Worm (Caenorhabditis elegans) whole organism, L2 larva: ENCODE measurements around the gene F11D11.4.
"Not testable (repeated sequence)": the region's sequence is repeated elsewhere in the genome, so short reads cannot be mapped to it uniquely, and the experiment has no call there.

Source experiments
- F13H6.1 ChIP-seq: sonication (generic microtip); optimal IDR thresholded peaks from 2 replicates; lab custom pipeline; 2016; ENCODE audit warnings: missing genetic modification characterization, missing compliant biosample characterization
- mdl-1 ChIP-seq, 2 experiments: fragments of 150-350 bp in 1 of 2; sonication (generic microtip) in 1 of 2; optimal IDR thresholded peaks; 2 replicates each; lab custom pipeline; 2017; ENCODE audit warnings: missing biosample characterization in 2 of 2, missing genetic modification characterization in 2 of 2
- nhr-12 ChIP-seq: fragments of 150-350 bp; optimal IDR thresholded peaks from 2 replicates; lab custom pipeline; 2014; ENCODE audit warnings: missing biosample characterization, missing genetic modification characterization
- nhr-77 ChIP-seq: fragments of 150-350 bp; optimal IDR thresholded peaks from 2 replicates; lab custom pipeline; 2014; ENCODE audit warnings: missing biosample characterization, missing genetic modification characterization
- zag-1 ChIP-seq: fragments of 150-350 bp; optimal IDR thresholded peaks from 2 replicates; lab custom pipeline; 2014; ENCODE audit warnings: missing biosample characterization, missing genetic modification characterization
- ztf-4 ChIP-seq: fragments of 150-350 bp; optimal IDR thresholded peaks from 2 replicates; lab custom pipeline; 2014; ENCODE audit warnings: missing biosample characterization, missing genetic modification characterization

DNA sequence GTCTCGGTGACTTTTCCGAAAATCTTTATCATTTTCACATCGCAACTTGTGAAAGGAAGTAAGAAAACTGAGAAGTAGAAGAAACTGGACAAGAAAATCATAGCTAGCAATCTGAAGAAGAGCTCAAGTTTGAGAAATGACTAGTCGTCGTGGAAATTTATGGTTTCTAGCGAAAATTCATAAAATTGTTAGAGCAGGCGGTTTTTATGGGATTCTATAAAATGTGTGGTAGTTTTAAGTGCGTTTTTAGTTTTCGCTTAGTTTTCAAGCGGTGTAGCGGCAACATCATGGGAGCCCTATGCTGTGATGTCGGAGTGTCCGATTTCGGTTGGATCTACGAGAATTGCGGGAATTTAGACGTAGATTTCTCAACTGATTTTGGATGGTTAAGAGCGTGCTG, 6.8 kb upstream of the F11D11.4 start, which contains the start of gene clec-254:
- TF ChIP-seq mdl-1 (tag; optimal IDR thresholded peaks at IDR 0.05; lab: Kevin White, UChicago); nhr-12 (tag; lab: Kevin White, UChicago); zag-1 (tag; lab: Kevin White, UChicago); ztf-4 (tag; lab: Kevin White, UChicago); nhr-77 (tag; lab: Kevin White, UChicago); F13H6.1: not testable (repeated sequence)
